Worm (Caenorhabditis elegans) whole organism, L4 larva: ENCODE results near the gene K10H10.13.

Experiments used
- dmd-8 ChIP-seq: fragments of 200-800 bp; sonication (Bioruptor generic); IDR thresholded peaks from 2 replicates; pipeline ENCODE4 v1.3.6; 2022; ENCODE audit warnings: missing genetic modification characterization, missing compliant biosample characterization
- fos-1 ChIP-seq: fragments of 150-350 bp; optimal IDR thresholded peaks from 2 replicates; lab custom pipeline; 2014; ENCODE audit warnings: missing biosample characterization, missing genetic modification characterization
- lin-13 ChIP-seq: fragments of 150-350 bp; optimal IDR thresholded peaks from 2 replicates; lab custom pipeline; 2014; ENCODE audit warnings: missing biosample characterization, missing genetic modification reagents, missing genetic modification characterization
- lin-15B ChIP-seq: fragments of 150-350 bp; sonication (generic microtip); optimal IDR thresholded peaks from 3 replicates; lab custom pipeline; 2014; ENCODE audit warnings: missing biosample characterization, missing genetic modification characterization
- skn-1 ChIP-seq: fragments of 150-350 bp; optimal IDR thresholded peaks from 2 replicates; lab custom pipeline; 2014; ENCODE audit warnings: missing biosample characterization, missing genetic modification characterization

- TF ChIP-seq fos-1 (tag; lab: Kevin White, UChicago) (no peak), lin-15B (tag; lab: Kevin White, UChicago) (no peak), lin-13 (no peak), dmd-8 (GFP tag; lab: Robert Waterston, UW) (no peak), skn-1 (tag; lab: Kevin White, UChicago) (no peak)
These were observed 3.9 kb upstream of the K10H10.13 start, which contains the start of gene K10H10.9 for ce11 chrII:14515017-14515416.
